Fruit fly (Drosophila melanogaster) whole organism, embryonic: ENCODE data around the gene brn.

ENCODE experiments used
- Antp ChIP-seq: fragments of 200-800 bp; sonication (Bioruptor generic); optimal IDR thresholded peaks from 3 replicates; lab custom pipeline; 2016; ENCODE audit warnings: missing biosample characterization, missing genetic modification characterization
- CG10431 ChIP-seq: fragments of 200-800 bp; sonication (Bioruptor generic); optimal IDR thresholded peaks from 3 replicates; lab custom pipeline; 2018; ENCODE audit warnings: missing biosample characterization, mild to moderate bottlenecking, missing genetic modification characterization
- CG13624 ChIP-seq: fragments of 200-800 bp; sonication (Bioruptor generic); optimal IDR thresholded peaks from 2 replicates; lab custom pipeline; 2016; ENCODE audit warnings: missing biosample characterization, missing genetic modification characterization
- CG14860 ChIP-seq: fragments of 200-800 bp; sonication (Bioruptor generic); IDR thresholded peaks from 3 replicates; pipeline ENCODE4 v1.3.6; 2022; ENCODE audit warnings: missing biosample characterization, missing genetic modification characterization; ENCODE audit not compliant: partially characterized antibody
- CG15269 ChIP-seq: fragments of 200-800 bp; sonication (Bioruptor generic); optimal IDR thresholded peaks from 2 replicates; lab custom pipeline; 2018; ENCODE audit warnings: missing biosample characterization, mild to moderate bottlenecking, missing genetic modification characterization, moderate library complexity
- CG17186 ChIP-seq: fragments of 200-800 bp; sonication (Bioruptor generic); optimal IDR thresholded peaks from 3 replicates; lab custom pipeline; 2017; ENCODE audit warnings: missing biosample characterization, missing genetic modification reagents, missing genetic modification characterization
- CG17829 ChIP-seq: fragments of 200-800 bp; optimal IDR thresholded peaks from 2 replicates; lab custom pipeline; 2019; ENCODE audit warnings: missing biosample characterization, mild to moderate bottlenecking, missing genetic modification characterization, moderate library complexity
- CG2116 ChIP-seq: fragments of 200-800 bp; sonication (Bioruptor generic); optimal IDR thresholded peaks from 3 replicates; lab custom pipeline; 2018; ENCODE audit warnings: missing biosample characterization, mild to moderate bottlenecking, missing genetic modification characterization
- CG32772 ChIP-seq: fragments of 200-800 bp; sonication (Bioruptor generic); IDR thresholded peaks from 2 replicates; pipeline ENCODE4 v1.3.6; 2022; ENCODE audit warnings: missing biosample characterization, missing genetic modification characterization
- CG33213 ChIP-seq: fragments of 200-800 bp; sonication (Bioruptor generic); optimal IDR thresholded peaks from 3 replicates; lab custom pipeline; 2016; ENCODE audit warnings: missing biosample characterization, missing genetic modification characterization
- CG34224 ChIP-seq: fragments of 200-800 bp; sonication (Bioruptor generic); IDR thresholded peaks from 3 replicates; pipeline ENCODE4 v1.3.6; 2022; ENCODE audit warnings: missing biosample characterization, missing genetic modification characterization; ENCODE audit not compliant: partially characterized antibody
- CG42726 ChIP-seq: fragments of 200-800 bp; sonication (Bioruptor generic); IDR thresholded peaks from 2 replicates; pipeline ENCODE4 v1.3.6; 2022; ENCODE audit warnings: missing biosample characterization, missing genetic modification characterization; ENCODE audit not compliant: partially characterized antibody
- CG6175 ChIP-seq: fragments of 200-800 bp; sonication (Bioruptor generic); IDR thresholded peaks from 3 replicates; pipeline ENCODE4 v1.3.6; 2022; ENCODE audit warnings: missing biosample characterization, missing genetic modification characterization
- CG6791 ChIP-seq: fragments of 200-800 bp; sonication (Bioruptor generic); IDR thresholded peaks from 3 replicates; pipeline ENCODE4 v1.3.6; 2022; ENCODE audit warnings: missing biosample characterization, missing genetic modification characterization; ENCODE audit not compliant: partially characterized antibody
- CG8478 ChIP-seq: fragments of >200 bp; optimal IDR thresholded peaks from 2 replicates; lab custom pipeline; 2018
- CG9727 ChIP-seq: fragments of 200-800 bp; sonication (Bioruptor generic); optimal IDR thresholded peaks from 3 replicates; lab custom pipeline; 2017; ENCODE audit warnings: missing biosample characterization, mild to moderate bottlenecking, missing genetic modification characterization
- CHES-1-like ChIP-seq: fragments of 200-800 bp; sonication (Bioruptor generic); optimal IDR thresholded peaks from 2 replicates; lab custom pipeline; 2016; ENCODE audit warnings: missing biosample characterization, missing genetic modification characterization
- D19B ChIP-seq: fragments of 200-800 bp; sonication (Bioruptor generic); optimal IDR thresholded peaks from 2 replicates; lab custom pipeline; 2017; ENCODE audit warnings: missing biosample characterization, mild to moderate bottlenecking, missing genetic modification characterization
- Dbx ChIP-seq: fragments of 200-800 bp; sonication (Bioruptor generic); IDR thresholded peaks from 3 replicates; pipeline ENCODE4 v1.3.6; 2022; ENCODE audit warnings: missing biosample characterization, missing genetic modification characterization
- Doc3 ChIP-seq: fragments of 200-800 bp; sonication (Bioruptor generic); IDR thresholded peaks from 3 replicates; pipeline ENCODE4 v1.3.6; 2022; ENCODE audit warnings: missing biosample characterization, missing genetic modification characterization; ENCODE audit not compliant: partially characterized antibody
- Elba2 ChIP-seq: fragments of 200-800 bp; sonication (Bioruptor generic); optimal IDR thresholded peaks from 3 replicates; lab custom pipeline; 2016; ENCODE audit warnings: missing biosample characterization, missing genetic modification characterization
- HLH4C ChIP-seq: fragments of 200-800 bp; sonication (Bioruptor generic); IDR thresholded peaks from 3 replicates; pipeline ENCODE4 v1.3.6; 2022; ENCODE audit warnings: missing biosample characterization, missing genetic modification characterization; ENCODE audit not compliant: partially characterized antibody
- HLH54F ChIP-seq: fragments of 200-800 bp; sonication (Bioruptor generic); optimal IDR thresholded peaks from 3 replicates; lab custom pipeline; 2016; ENCODE audit warnings: missing biosample characterization, missing genetic modification characterization
- Jarid2 ChIP-seq: fragments of 200-800 bp; sonication (Bioruptor generic); optimal IDR thresholded peaks from 3 replicates; lab custom pipeline; 2017; ENCODE audit warnings: mild to moderate bottlenecking, missing biosample characterization, missing genetic modification reagents, missing genetic modification characterization
- NFAT ChIP-seq: fragments of 200-800 bp; sonication (Bioruptor generic); IDR thresholded peaks from 2 replicates; pipeline ENCODE4 v1.3.6; 2022; ENCODE audit warnings: missing biosample characterization, missing genetic modification characterization
- Rfx ChIP-seq: fragments of 200-800 bp; sonication (Bioruptor generic); IDR thresholded peaks from 2 replicates; pipeline ENCODE4 v1.3.6; 2022; ENCODE audit warnings: missing biosample characterization, missing genetic modification characterization
- YL-1 ChIP-seq: fragments of 200-800 bp; sonication (Bioruptor generic); optimal IDR thresholded peaks from 3 replicates; lab custom pipeline; 2017; ENCODE audit warnings: missing biosample characterization, mild to moderate bottlenecking, missing genetic modification characterization
- al ChIP-seq: fragments of 200-800 bp; sonication (Bioruptor generic); IDR thresholded peaks from 2 replicates; pipeline ENCODE4 v1.3.6; 2022; ENCODE audit warnings: missing biosample characterization, missing genetic modification characterization
- bbx ChIP-seq: fragments of 200-800 bp; sonication (Bioruptor generic); IDR thresholded peaks from 2 replicates; pipeline ENCODE4 v1.3.6; 2022; ENCODE audit warnings: missing biosample characterization, missing genetic modification characterization; ENCODE audit not compliant: partially characterized antibody
- chm ChIP-seq: fragments of 200-800 bp; sonication (Bioruptor generic); IDR thresholded peaks from 2 replicates; pipeline ENCODE4 v1.3.6; 2022; ENCODE audit warnings: missing biosample characterization, missing genetic modification characterization
- ci ChIP-seq: fragments of 200-800 bp; sonication (Bioruptor generic); IDR thresholded peaks from 3 replicates; pipeline ENCODE4 v1.3.6; 2022; ENCODE audit warnings: missing biosample characterization, missing genetic modification characterization
- corto ChIP-seq: fragments of 200-800 bp; sonication (Bioruptor generic); optimal IDR thresholded peaks from 2 replicates; lab custom pipeline; 2016; ENCODE audit warnings: missing biosample characterization, mild to moderate bottlenecking, missing genetic modification characterization, moderate library complexity
- cwo ChIP-seq: fragments of 200-800 bp; sonication (Bioruptor generic); optimal IDR thresholded peaks from 3 replicates; lab custom pipeline; 2017; ENCODE audit warnings: missing biosample characterization, missing genetic modification characterization, mild to moderate bottlenecking, moderate library complexity, missing genetic modification reagents
- dysf ChIP-seq: fragments of 200-800 bp; sonication (Bioruptor generic); IDR thresholded peaks from 3 replicates; pipeline ENCODE4 v1.3.6; 2022; ENCODE audit warnings: missing biosample characterization, missing genetic modification characterization
- hbn ChIP-seq: fragments of 200-800 bp; sonication (Bioruptor generic); IDR thresholded peaks from 2 replicates; pipeline ENCODE4 v1.3.6; 2022; ENCODE audit warnings: missing biosample characterization, missing genetic modification characterization; ENCODE audit not compliant: partially characterized antibody
- kay ChIP-seq: fragments of 200-800 bp; sonication (Bioruptor generic); optimal IDR thresholded peaks from 2 replicates; lab custom pipeline; 2016; ENCODE audit warnings: missing biosample characterization, missing genetic modification characterization
- lbe ChIP-seq: fragments of 200-800 bp; sonication (Bioruptor generic); optimal IDR thresholded peaks from 2 replicates; lab custom pipeline; 2016; ENCODE audit warnings: missing biosample characterization, mild to moderate bottlenecking, missing genetic modification characterization
- mam ChIP-seq: fragments of 200-800 bp; sonication (Bioruptor generic); optimal IDR thresholded peaks from 3 replicates; lab custom pipeline; 2016; ENCODE audit warnings: missing biosample characterization, missing genetic modification characterization
- pzg ChIP-seq: fragments of 200-800 bp; sonication (Bioruptor generic); optimal IDR thresholded peaks from 3 replicates; lab custom pipeline; 2018; ENCODE audit warnings: missing biosample characterization, mild to moderate bottlenecking, missing genetic modification characterization, moderate library complexity
- row ChIP-seq: fragments of 200-800 bp; sonication (Bioruptor generic); IDR thresholded peaks from 3 replicates; pipeline ENCODE4 v1.3.6; 2022; ENCODE audit warnings: missing biosample characterization, missing genetic modification characterization
- salm ChIP-seq: fragments of 200-800 bp; sonication (Bioruptor generic); optimal IDR thresholded peaks from 2 replicates; lab custom pipeline; 2018; ENCODE audit warnings: missing biosample characterization, mild to moderate bottlenecking, missing genetic modification characterization
- slbo ChIP-seq: fragments of 200-800 bp; sonication (Bioruptor generic); IDR thresholded peaks from 2 replicates; pipeline ENCODE4 v1.3.6; 2022; ENCODE audit warnings: missing biosample characterization, missing genetic modification characterization
- so ChIP-seq: fragments of 200-800 bp; sonication (Bioruptor generic); IDR thresholded peaks from 3 replicates; pipeline ENCODE4 v1.3.6; 2022; ENCODE audit warnings: missing biosample characterization, missing genetic modification characterization
- stwl ChIP-seq: fragments of 200-800 bp; sonication (Bioruptor generic); optimal IDR thresholded peaks from 3 replicates; lab custom pipeline; 2018; ENCODE audit warnings: missing biosample characterization, mild to moderate bottlenecking, missing genetic modification characterization, moderate library complexity
- tin ChIP-seq: fragments of 200-800 bp; sonication (Bioruptor generic); optimal IDR thresholded peaks from 3 replicates; lab custom pipeline; 2016; ENCODE audit warnings: missing biosample characterization, missing genetic modification characterization
- unc-4 ChIP-seq: fragments of 200-800 bp; sonication (Bioruptor generic); IDR thresholded peaks from 2 replicates; pipeline ENCODE4 v1.3.6; 2022; ENCODE audit warnings: missing biosample characterization, missing genetic modification characterization; ENCODE audit not compliant: partially characterized antibody
- vnd ChIP-seq: fragments of 200-800 bp; sonication (Bioruptor generic); IDR thresholded peaks from 3 replicates; pipeline ENCODE4 v1.3.6; 2022; ENCODE audit warnings: missing biosample characterization, missing genetic modification characterization; ENCODE audit not compliant: partially characterized antibody

Gene brn

DNA sequence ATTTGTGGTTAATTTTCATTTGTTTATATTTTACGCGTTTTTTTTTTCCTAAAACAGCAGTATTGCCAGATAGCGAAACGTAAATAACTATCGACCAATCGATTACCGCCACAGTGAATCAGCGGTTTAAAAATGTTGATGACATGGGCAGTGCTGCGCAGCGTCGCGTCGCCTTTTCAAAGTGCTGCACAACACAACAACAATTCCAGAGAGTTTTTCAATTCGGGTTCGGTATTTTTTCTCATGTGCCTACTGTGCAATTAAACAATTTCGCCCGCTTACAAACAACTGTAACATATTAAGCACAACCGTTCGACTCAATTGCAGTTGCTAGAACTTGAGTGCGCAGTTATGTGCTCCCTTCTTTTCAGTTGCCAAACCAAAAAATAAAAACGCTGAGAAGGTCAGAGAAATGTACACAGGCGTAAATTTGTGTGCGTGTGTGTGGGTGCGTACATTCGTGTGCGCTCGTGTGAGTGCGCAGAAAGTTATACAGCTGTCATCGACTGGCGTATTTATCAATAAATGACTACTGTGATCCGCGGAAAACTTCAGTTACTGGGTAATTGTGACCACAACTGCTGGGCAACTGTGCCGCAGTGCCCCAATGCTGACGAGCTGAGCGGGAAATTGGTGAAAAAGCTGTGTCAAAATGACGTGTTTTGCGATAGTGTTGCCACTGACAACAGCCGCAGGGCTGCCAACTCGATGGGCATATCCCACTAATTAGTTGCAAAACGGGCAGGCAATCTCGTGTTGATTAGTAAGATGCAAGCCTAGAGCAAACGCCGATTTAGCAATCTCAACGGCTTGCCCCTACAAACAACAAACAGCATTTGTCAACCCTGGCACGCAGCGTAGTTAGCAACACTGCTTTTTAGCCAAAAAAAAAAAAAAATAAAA is 12.9 kb downstream of the brn start, which contains the start of the genes tyf and Tip60 (continued):
- TF ChIP-seq unc-4 (GFP tag; lab: Robert Waterston, UW): peak; percentile 57
- peak; percentile 30 for TF ChIP-seq CG9727 (GFP tag; lab: Kevin White, UChicago)
- TF ChIP-seq CHES-1-like (GFP tag; lab: Kevin White, UChicago): peak; percentile 40
- TF ChIP-seq hbn (GFP tag; lab: Robert Waterston, UW): peak; percentile 40; the same call in 1 of the 2 replicates
- TF ChIP-seq Dbx: peak; percentile 37; the same call in 1 of the 3 replicates
- peak; percentile 51; the same call in 1 of the 2 replicates for TF ChIP-seq CG32772 (GFP tag; lab: Robert Waterston, UW)
- peak; percentile 56 for TF ChIP-seq CG8478
- TF ChIP-seq CG42726 (GFP tag; lab: Robert Waterston, UW): peak; percentile 31; the same call in 1 of the 2 replicates
- peak; percentile 11 for TF ChIP-seq tin (GFP tag; lab: Kevin White, UChicago)
- TF ChIP-seq Antp (GFP tag; lab: Kevin White, UChicago): peak; percentile 42
- TF ChIP-seq row (GFP tag; lab: Robert Waterston, UW): peak; percentile 47
- TF ChIP-seq CG6175 (GFP tag; lab: Robert Waterston, UW): 0 out of 3 replicates have a peak, but pooled peaks have one; percentile 54
- TF ChIP-seq Elba2 (GFP tag; lab: Kevin White, UChicago): no peak
- peak; percentile 29; the same call in 1 of the 2 replicates for TF ChIP-seq NFAT
- TF ChIP-seq dysf: no peak
- TF ChIP-seq corto (GFP tag; lab: Kevin White, UChicago): no peak
- TF ChIP-seq CG17186 (GFP tag; lab: Kevin White, UChicago): peak; percentile 41
- peak; percentile 67 for TF ChIP-seq HLH4C (GFP tag; lab: Robert Waterston, UW)
- TF ChIP-seq Jarid2: no peak
- TF ChIP-seq stwl (tag; lab: Kevin White, UChicago): peak; percentile 78
- TF ChIP-seq chm (GFP tag; lab: Robert Waterston, UW): 0 out of 2 replicates have a peak, but pooled peaks have one; percentile 22
- TF ChIP-seq bbx: peak; percentile 58; the same call in 1 of the 2 replicates
- no peak for TF ChIP-seq al (GFP tag; lab: Robert Waterston, UW)
- peak; percentile 43; the same call in 2 of the 3 replicates for TF ChIP-seq vnd (GFP tag; lab: Robert Waterston, UW)
- peak; percentile 47; the same call in 1 of the 3 replicates for TF ChIP-seq ci
- peak; percentile 64; the same call in 2 of the 3 replicates for TF ChIP-seq CG34224
- peak; percentile 79 for TF ChIP-seq CG6791 (GFP tag; lab: Robert Waterston, UW)
- TF ChIP-seq CG14860 (GFP tag; lab: Robert Waterston, UW): peak; percentile 38; the same call in 1 of the 3 replicates
- TF ChIP-seq Rfx (GFP tag; lab: Robert Waterston, UW): peak; percentile 61
- TF ChIP-seq HLH54F (GFP tag; lab: Kevin White, UChicago): peak; percentile 37
- TF ChIP-seq cwo (GFP tag; lab: Kevin White, UChicago): peak; percentile 15
- TF ChIP-seq CG10431: peak; percentile 4
- peak; percentile 17 for TF ChIP-seq CG13624 (GFP tag; lab: Kevin White, UChicago)
- TF ChIP-seq so (GFP tag; lab: Robert Waterston, UW): 0 out of 3 replicates have a peak, but pooled peaks have one; percentile 47
- peak; percentile 80 for TF ChIP-seq YL-1 (GFP tag; lab: Kevin White, UChicago)
- TF ChIP-seq mam (GFP tag; lab: Kevin White, UChicago): peak; percentile 36
- no peak for TF ChIP-seq salm (tag; lab: Kevin White, UChicago)
- no peak for TF ChIP-seq D19B (GFP tag; lab: Kevin White, UChicago)
- peak; percentile 39 for TF ChIP-seq CG2116
- TF ChIP-seq Doc3 (GFP tag; lab: Robert Waterston, UW): peak; percentile 37; the same call in 2 of the 3 replicates
- no peak for TF ChIP-seq CG15269
- TF ChIP-seq kay (GFP tag; lab: Kevin White, UChicago): peak; percentile 42
- no peak for TF ChIP-seq CG33213 (GFP tag; lab: Kevin White, UChicago)
- TF ChIP-seq lbe (GFP tag; lab: Kevin White, UChicago): peak; percentile 11
- TF ChIP-seq CG17829 (tag; lab: Kevin White, UChicago): peak; percentile 31
- peak; percentile 66 for TF ChIP-seq pzg (GFP tag; lab: Kevin White, UChicago)
- peak; percentile 62 for TF ChIP-seq slbo (GFP tag; lab: Robert Waterston, UW)
